Worm (Caenorhabditis elegans) whole organism, early embryonic: ENCODE measurements around the gene str-221.

Source experiments
- B0310.2 ChIP-seq: sonication (generic microtip); optimal IDR thresholded peaks from 2 replicates; lab custom pipeline; 2016; ENCODE audit warnings: mild to moderate bottlenecking, missing genetic modification characterization, missing compliant biosample characterization
- F13C5.2 ChIP-seq: sonication (generic microtip); optimal IDR thresholded peaks from 2 replicates; lab custom pipeline; 2017; ENCODE audit warnings: mild to moderate bottlenecking, missing genetic modification characterization, inconsistent platforms, missing compliant biosample characterization
- aly-1 ChIP-seq: sonication (generic microtip); optimal IDR thresholded peaks from 2 replicates; lab custom pipeline; 2016; ENCODE audit warnings: missing genetic modification characterization, missing compliant biosample characterization
- ama-1 ChIP-seq: fragments of 150-350 bp; optimal IDR thresholded peaks from 2 replicates; lab custom pipeline; 2014
- ets-7 ChIP-seq: sonication (generic microtip); optimal IDR thresholded peaks from 2 replicates; lab custom pipeline; 2016; ENCODE audit warnings: missing genotype, missing genetic modification characterization, missing compliant biosample characterization
- flt-1 ChIP-seq: fragments of 200-800 bp; sonication (Bioruptor generic); IDR thresholded peaks from 2 replicates; pipeline ENCODE4 v1.3.6; 2022; ENCODE audit warnings: missing genetic modification characterization, missing compliant biosample characterization
- hmg-4 ChIP-seq: fragments of 200-800 bp; sonication (Bioruptor generic); optimal IDR thresholded peaks from 2 replicates; lab custom pipeline; 2018; ENCODE audit warnings: mild to moderate bottlenecking, missing genetic modification characterization, missing compliant biosample characterization
- hnd-1 ChIP-seq: sonication (generic microtip); optimal IDR thresholded peaks from 2 replicates; lab custom pipeline; 2016; ENCODE audit warnings: missing genetic modification characterization, missing compliant biosample characterization
- pes-1 ChIP-seq: fragments of 200-800 bp; sonication (Bioruptor generic); IDR thresholded peaks from 2 replicates; pipeline ENCODE4 v1.3.6; 2022; ENCODE audit warnings: missing genetic modification reagents, missing genetic modification characterization, missing compliant biosample characterization
- sea-1 ChIP-seq: fragments of 200-800 bp; sonication (Bioruptor generic); conservative IDR thresholded peaks from 2 replicates; pipeline ENCODE4 v1.3.6; 2022; ENCODE audit warnings: missing genetic modification characterization, missing compliant biosample characterization
- tbx-37 ChIP-seq: fragments of 200-800 bp; sonication (Bioruptor generic); conservative IDR thresholded peaks from 2 replicates; pipeline ENCODE4 v1.3.6; 2022; ENCODE audit warnings: missing genetic modification reagents, missing genetic modification characterization, missing compliant biosample characterization
- tra-4 ChIP-seq: sonication (generic microtip); optimal IDR thresholded peaks from 2 replicates; lab custom pipeline; 2017; ENCODE audit warnings: missing genetic modification characterization, missing compliant biosample characterization

- no peak for TF ChIP-seq hnd-1 (tag; lab: Kevin White, UChicago)
- no peak for TF ChIP-seq flt-1 (GFP tag; lab: Robert Waterston, UW)
- TF ChIP-seq B0310.2 = no peak
- no peak for TF ChIP-seq tra-4 (tag; lab: Kevin White, UChicago)
- TF ChIP-seq ama-1 (lab: Kevin White, UChicago) = no peak
- no peak for TF ChIP-seq hmg-4
- no peak for TF ChIP-seq tbx-37 (GFP tag; lab: Robert Waterston, UW)
- no peak for TF ChIP-seq pes-1 (GFP tag; lab: Robert Waterston, UW)
- TF ChIP-seq F13C5.2 (tag; lab: Kevin White, UChicago) = no peak
- TF ChIP-seq sea-1 (GFP tag; lab: Robert Waterston, UW) = no peak
- TF ChIP-seq ets-7 (tag; lab: Kevin White, UChicago) = no peak
- no peak for TF ChIP-seq aly-1 (tag; lab: Kevin White, UChicago)
These were observed 15.8 kb upstream of the str-221 start, which contains the start of gene nhr-110 for ce11 chrV:1624340-1624739.
